Worm (Caenorhabditis elegans) whole organism, late embryonic: Measurements from ENCODE around the gene tbc-13.

Source experiments
- F13H6.1 ChIP-seq: sonication (generic microtip); optimal IDR thresholded peaks from 2 replicates; lab custom pipeline; 2016; ENCODE audit warnings: missing genetic modification characterization, missing compliant biosample characterization
- ceh-14 ChIP-seq: sonication (generic microtip); optimal IDR thresholded peaks from 2 replicates; lab custom pipeline; 2016; ENCODE audit warnings: missing genotype, missing genetic modification characterization, missing compliant biosample characterization
- ceh-22 ChIP-seq: sonication (generic microtip); optimal IDR thresholded peaks from 2 replicates; lab custom pipeline; 2017; ENCODE audit warnings: missing biosample characterization, missing genetic modification characterization
- ceh-30 ChIP-seq: fragments of 150-350 bp; optimal IDR thresholded peaks from 2 replicates; lab custom pipeline; 2014; ENCODE audit warnings: missing biosample characterization, missing genetic modification characterization
- elt-2 ChIP-seq: sonication (generic microtip); optimal IDR thresholded peaks from 2 replicates; lab custom pipeline; 2016; ENCODE audit warnings: missing genetic modification reagents, missing genetic modification characterization, missing compliant biosample characterization
- hlh-6 ChIP-seq: sonication (generic microtip); optimal IDR thresholded peaks from 2 replicates; lab custom pipeline; 2016; ENCODE audit warnings: missing genotype, missing genetic modification characterization, missing compliant biosample characterization
- madf-2 ChIP-seq: sonication (generic microtip); optimal IDR thresholded peaks from 2 replicates; lab custom pipeline; 2017; ENCODE audit warnings: missing genetic modification characterization, missing compliant biosample characterization
- npax-4 ChIP-seq: sonication (generic microtip); optimal IDR thresholded peaks from 2 replicates; lab custom pipeline; 2016; ENCODE audit warnings: missing genetic modification characterization, missing compliant biosample characterization
- odd-2 ChIP-seq: sonication (generic microtip); optimal IDR thresholded peaks from 2 replicates; lab custom pipeline; 2017; ENCODE audit warnings: antibody characterized with exemption, mild to moderate bottlenecking, missing genetic modification characterization, missing compliant biosample characterization
- pag-3 ChIP-seq: sonication (generic microtip); optimal IDR thresholded peaks from 2 replicates; lab custom pipeline; 2016; ENCODE audit warnings: missing compliant biosample characterization, missing genetic modification characterization, borderline replicate concordance
- pha-4 ChIP-seq: fragments of 150-350 bp; optimal IDR thresholded peaks from 2 replicates; lab custom pipeline; 2018; ENCODE audit warnings: missing biosample characterization, missing genetic modification reagents, missing genetic modification characterization
- unc-42 ChIP-seq: sonication (generic microtip); optimal IDR thresholded peaks from 2 replicates; lab custom pipeline; 2016; ENCODE audit warnings: missing genotype, missing genetic modification characterization, missing compliant biosample characterization
- zip-5 ChIP-seq: sonication (generic microtip); optimal IDR thresholded peaks from 2 replicates; lab custom pipeline; 2016; ENCODE audit warnings: missing genetic modification characterization, missing compliant biosample characterization

DNA sequence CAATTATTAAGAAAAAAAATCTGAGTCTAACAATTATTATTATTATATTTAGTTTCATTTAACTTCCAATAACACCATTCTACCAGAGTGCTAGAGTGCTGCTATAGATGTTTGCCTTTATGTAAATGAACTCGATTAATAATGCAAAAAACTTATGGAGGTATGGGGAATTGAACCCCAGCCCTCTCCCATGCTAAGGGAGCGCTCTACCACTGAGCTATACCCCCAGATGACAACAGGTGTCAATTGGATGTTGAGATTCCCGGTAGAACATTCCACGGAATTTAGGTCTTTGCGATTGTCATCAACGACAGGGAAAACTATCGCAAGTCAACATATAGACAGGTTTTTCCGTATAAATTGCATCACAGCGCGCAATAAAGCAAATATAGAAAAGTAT is 26.8 kb upstream of the tbc-13 start:
- TF ChIP-seq elt-2 (tag; lab: Kevin White, UChicago) (peak; percentile 44), unc-42 (no peak), npax-4 (no peak), ceh-22 (tag; lab: Kevin White, UChicago) (no peak), odd-2 (peak; percentile 4), F13H6.1 (peak; percentile 50), ceh-30 (tag; lab: Kevin White, UChicago) (no peak), madf-2 (tag; lab: Kevin White, UChicago) (peak; percentile 78), zip-5 (tag; lab: Kevin White, UChicago) (no peak), pha-4 (no peak), pag-3 (tag; lab: Kevin White, UChicago) (no peak), hlh-6 (tag; lab: Kevin White, UChicago) (peak; percentile 39), ceh-14 (peak; percentile 45)
